Fruit fly (Drosophila melanogaster) whole organism, embryonic: ENCODE data around the gene Sf3b6.

ENCODE experiments used
- Abd-B ChIP-seq: fragments of 200-800 bp; sonication (Bioruptor generic); optimal IDR thresholded peaks from 2 replicates; lab custom pipeline; 2018; ENCODE audit warnings: missing biosample characterization, mild to moderate bottlenecking, missing genetic modification characterization, moderate library complexity
- B-H2 ChIP-seq: fragments of 200-800 bp; sonication (Bioruptor generic); optimal IDR thresholded peaks from 2 replicates; lab custom pipeline; 2018; ENCODE audit warnings: missing biosample characterization, mild to moderate bottlenecking, missing genetic modification characterization
- CG10274 ChIP-seq: fragments of 200-800 bp; sonication (Bioruptor generic); optimal IDR thresholded peaks from 3 replicates; lab custom pipeline; 2017; ENCODE audit warnings: missing biosample characterization, mild to moderate bottlenecking, missing genetic modification characterization
- CG10543 ChIP-seq: fragments of 200-800 bp; sonication (Bioruptor generic); optimal IDR thresholded peaks from 3 replicates; lab custom pipeline; 2017; ENCODE audit warnings: missing biosample characterization, mild to moderate bottlenecking, missing genetic modification characterization, moderate library complexity
- CG11085 ChIP-seq: fragments of 200-800 bp; sonication (Bioruptor generic); IDR thresholded peaks from 2 replicates; pipeline ENCODE4 v1.3.6; 2022; ENCODE audit warnings: missing biosample characterization, missing genetic modification characterization
- CG11695 ChIP-seq: fragments of 200-800 bp; sonication (Bioruptor generic); IDR thresholded peaks from 3 replicates; pipeline ENCODE4 v1.3.6; 2022; ENCODE audit warnings: missing biosample characterization, missing genetic modification characterization
- CG17328 ChIP-seq: fragments of 200-800 bp; sonication (Bioruptor generic); IDR thresholded peaks from 2 replicates; pipeline ENCODE4 v1.3.6; 2022; ENCODE audit warnings: missing biosample characterization, missing genetic modification characterization
- CG18764 ChIP-seq: fragments of 200-800 bp; sonication (Bioruptor generic); optimal IDR thresholded peaks from 3 replicates; lab custom pipeline; 2016; ENCODE audit warnings: missing biosample characterization, missing genetic modification characterization
- CG2875 ChIP-seq: fragments of 200-800 bp; sonication (Bioruptor generic); optimal IDR thresholded peaks from 2 replicates; lab custom pipeline; 2017; ENCODE audit warnings: missing biosample characterization, mild to moderate bottlenecking, missing genetic modification characterization, missing genetic modification reagents
- CG34376 ChIP-seq: fragments of 200-800 bp; sonication (Bioruptor generic); optimal IDR thresholded peaks from 2 replicates; lab custom pipeline; 2018; ENCODE audit warnings: missing biosample characterization, mild to moderate bottlenecking, missing genetic modification characterization
- CG4617 ChIP-seq: fragments of 200-800 bp; sonication (Bioruptor generic); optimal IDR thresholded peaks from 3 replicates; lab custom pipeline; 2016; ENCODE audit warnings: missing biosample characterization, missing genetic modification characterization, borderline replicate concordance
- CG4730 ChIP-seq: fragments of 200-800 bp; sonication (Bioruptor generic); IDR thresholded peaks from 2 replicates; pipeline ENCODE4 v1.3.6; 2022; ENCODE audit warnings: missing biosample characterization, missing genetic modification characterization
- CG5953 ChIP-seq: fragments of 200-800 bp; sonication (Bioruptor generic); IDR thresholded peaks from 2 replicates; pipeline ENCODE4 v1.3.6; 2022; ENCODE audit warnings: missing biosample characterization, missing genetic modification characterization
- CG9215 ChIP-seq: fragments of 200-800 bp; sonication (Bioruptor generic); IDR thresholded peaks from 2 replicates; pipeline ENCODE4 v1.3.6; 2022; ENCODE audit warnings: missing biosample characterization, missing genetic modification characterization
- CG9609 ChIP-seq: fragments of 200-800 bp; sonication (Bioruptor generic); optimal IDR thresholded peaks from 3 replicates; lab custom pipeline; 2016; ENCODE audit warnings: missing biosample characterization, missing genetic modification characterization
- Dip2 ChIP-seq: fragments of 200-800 bp; sonication (Bioruptor generic); IDR thresholded peaks from 2 replicates; pipeline ENCODE4 v1.3.6; 2022; ENCODE audit warnings: missing biosample characterization, missing genetic modification characterization
- Doc2 ChIP-seq: fragments of 200-800 bp; sonication (Bioruptor generic); IDR thresholded peaks from 2 replicates; pipeline ENCODE4 v1.3.6; 2022; ENCODE audit warnings: missing biosample characterization, missing genetic modification characterization
- E2f2 ChIP-seq: fragments of 200-800 bp; sonication (Bioruptor generic); IDR thresholded peaks from 2 replicates; pipeline ENCODE4 v1.3.6; 2022; ENCODE audit warnings: missing biosample characterization, missing genetic modification characterization
- Gug ChIP-seq: fragments of 200-800 bp; sonication (Bioruptor generic); IDR thresholded peaks from 4 replicates; pipeline ENCODE4 v1.3.6; 2022; ENCODE audit warnings: missing biosample characterization, missing genetic modification characterization
- H2.0 ChIP-seq: fragments of 200-800 bp; sonication (Bioruptor generic); IDR thresholded peaks from 2 replicates; pipeline ENCODE4 v1.3.6; 2022; ENCODE audit warnings: missing biosample characterization, missing genetic modification characterization
- Hmx ChIP-seq: fragments of 200-800 bp; sonication (Bioruptor generic); optimal IDR thresholded peaks from 2 replicates; lab custom pipeline; 2016; ENCODE audit warnings: missing biosample characterization, missing genetic modification characterization
- Hr3 ChIP-seq: fragments of 200-800 bp; sonication (Bioruptor generic); optimal IDR thresholded peaks from 3 replicates; lab custom pipeline; 2016; ENCODE audit warnings: missing biosample characterization, missing genetic modification characterization
- Mad ChIP-seq: fragments of 200-800 bp; sonication (Bioruptor generic); optimal IDR thresholded peaks from 2 replicates; lab custom pipeline; 2016; ENCODE audit warnings: missing biosample characterization, missing genetic modification characterization
- Med ChIP-seq: fragments of 200-800 bp; sonication (Bioruptor generic); peaks from one replicate; lab custom pipeline; 2016; ENCODE audit warnings: missing biosample characterization, missing genetic modification characterization, mild to moderate bottlenecking, inconsistent platforms, moderate library complexity
- Myb ChIP-seq: fragments of 200-800 bp; sonication (Bioruptor generic); optimal IDR thresholded peaks from 2 replicates; lab custom pipeline; 2016; ENCODE audit warnings: missing biosample characterization, missing genetic modification characterization
- NK7.1 ChIP-seq: fragments of 200-800 bp; sonication (Bioruptor generic); optimal IDR thresholded peaks from 3 replicates; lab custom pipeline; 2016; ENCODE audit warnings: missing biosample characterization, missing genetic modification characterization
- Sin3A ChIP-seq: fragments of >200 bp; optimal IDR thresholded peaks from 2 replicates; lab custom pipeline; 2018
- Sox100B ChIP-seq: fragments of 200-800 bp; sonication (Bioruptor generic); optimal IDR thresholded peaks from 3 replicates; lab custom pipeline; 2018; ENCODE audit warnings: missing biosample characterization, mild to moderate bottlenecking, missing genetic modification characterization
- Spps ChIP-seq: fragments of 200-800 bp; sonication (Bioruptor generic); optimal IDR thresholded peaks from 2 replicates; lab custom pipeline; 2018; ENCODE audit warnings: missing biosample characterization, mild to moderate bottlenecking, missing genetic modification characterization
- Tbp ChIP-seq: fragments of >200 bp; optimal IDR thresholded peaks from 2 replicates; lab custom pipeline; 2018; ENCODE audit warnings: missing biosample characterization, missing genetic modification characterization
- Vsx1 ChIP-seq: fragments of 200-800 bp; sonication (Bioruptor generic); optimal IDR thresholded peaks from 2 replicates; lab custom pipeline; 2017; ENCODE audit warnings: missing biosample characterization, mild to moderate bottlenecking, missing genetic modification characterization, missing genetic modification reagents
- ab ChIP-seq: fragments of 200-800 bp; sonication (Bioruptor generic); optimal IDR thresholded peaks from 2 replicates; lab custom pipeline; 2016; ENCODE audit warnings: missing biosample characterization, missing genetic modification characterization
- ase ChIP-seq: fragments of 200-800 bp; sonication (Bioruptor generic); IDR thresholded peaks from 3 replicates; pipeline ENCODE4 v1.3.6; 2022; ENCODE audit warnings: missing biosample characterization, missing genetic modification characterization
- crp ChIP-seq, 2 experiments: fragments of 200-800 bp; sonication (Bioruptor generic); optimal IDR thresholded peaks; 2 replicates in 1 of 2; 3 replicates in 1 of 2; lab custom pipeline; 2017; ENCODE audit warnings: missing biosample characterization in 2 of 2, missing genetic modification characterization in 2 of 2, mild to moderate bottlenecking in 1 of 2, moderate library complexity in 1 of 2
- emc ChIP-seq: fragments of 200-800 bp; sonication (Bioruptor generic); optimal IDR thresholded peaks from 2 replicates; lab custom pipeline; 2016; ENCODE audit warnings: missing biosample characterization, missing genetic modification characterization
- fu2 ChIP-seq: fragments of 200-800 bp; sonication (Bioruptor generic); optimal IDR thresholded peaks from 2 replicates; lab custom pipeline; 2016; ENCODE audit warnings: missing biosample characterization, missing genetic modification characterization
- grau ChIP-seq: fragments of 200-800 bp; optimal IDR thresholded peaks from 3 replicates; lab custom pipeline; 2019; ENCODE audit warnings: missing biosample characterization, mild to moderate bottlenecking, missing genetic modification characterization, moderate library complexity
- h ChIP-seq: fragments of >200 bp; optimal IDR thresholded peaks from 2 replicates; lab custom pipeline; 2017
- hth ChIP-seq: fragments of >200 bp; optimal IDR thresholded peaks from 2 replicates; lab custom pipeline; 2017; ENCODE audit warnings: inconsistent platforms
- ind ChIP-seq: fragments of 200-800 bp; sonication (Bioruptor generic); optimal IDR thresholded peaks from 3 replicates; lab custom pipeline; 2016; ENCODE audit warnings: missing biosample characterization, missing genetic modification characterization
- jigr1 ChIP-seq: fragments of 200-800 bp; sonication (Bioruptor generic); IDR thresholded peaks from 3 replicates; pipeline ENCODE4 v1.3.6; 2022; ENCODE audit warnings: missing biosample characterization, missing genetic modification characterization
- jing ChIP-seq: fragments of 200-800 bp; sonication (Bioruptor generic); optimal IDR thresholded peaks from 2 replicates; lab custom pipeline; 2018; ENCODE audit warnings: missing biosample characterization, mild to moderate bottlenecking, missing genetic modification characterization
- oc ChIP-seq: fragments of 200-800 bp; sonication (Bioruptor generic); optimal IDR thresholded peaks from 2 replicates; lab custom pipeline; 2018; ENCODE audit warnings: missing biosample characterization, mild to moderate bottlenecking, missing genetic modification characterization, moderate library complexity
- org-1 ChIP-seq: fragments of 200-800 bp; sonication (Bioruptor generic); optimal IDR thresholded peaks from 2 replicates; lab custom pipeline; 2017; ENCODE audit warnings: missing biosample characterization, missing genetic modification characterization
- pfk ChIP-seq: fragments of 200-800 bp; sonication (Bioruptor generic); optimal IDR thresholded peaks from 2 replicates; lab custom pipeline; 2018; ENCODE audit warnings: missing biosample characterization, mild to moderate bottlenecking, missing genetic modification characterization, moderate library complexity
- phol ChIP-seq: fragments of 200-800 bp; sonication (Bioruptor generic); optimal IDR thresholded peaks from 3 replicates; lab custom pipeline; 2018; ENCODE audit warnings: missing biosample characterization, mild to moderate bottlenecking, missing genetic modification characterization, moderate library complexity
- run ChIP-seq: fragments of 200-800 bp; sonication (Bioruptor generic); optimal IDR thresholded peaks from 3 replicates; lab custom pipeline; 2018; ENCODE audit warnings: missing biosample characterization, mild to moderate bottlenecking, missing genetic modification characterization
- schlank ChIP-seq: fragments of 200-800 bp; sonication (Bioruptor generic); optimal IDR thresholded peaks from 2 replicates; lab custom pipeline; 2018; ENCODE audit warnings: missing biosample characterization, mild to moderate bottlenecking, missing genetic modification characterization
- ssp ChIP-seq: fragments of 200-800 bp; sonication (Bioruptor generic); IDR thresholded peaks from 2 replicates; pipeline ENCODE4 v1.3.6; 2022; ENCODE audit warnings: missing biosample characterization, missing genetic modification characterization
- toy ChIP-seq: fragments of 200-800 bp; sonication (Bioruptor generic); IDR thresholded peaks from 2 replicates; pipeline ENCODE4 v1.3.6; 2022; ENCODE audit warnings: missing biosample characterization, missing genetic modification characterization
- wek ChIP-seq: fragments of 200-800 bp; sonication (Bioruptor generic); optimal IDR thresholded peaks from 3 replicates; lab custom pipeline; 2018; ENCODE audit warnings: missing biosample characterization, mild to moderate bottlenecking, missing genetic modification characterization, moderate library complexity
- z ChIP-seq: fragments of 200-800 bp; sonication (Bioruptor generic); IDR thresholded peaks from 3 replicates; pipeline ENCODE4 v1.3.6; 2022; ENCODE audit warnings: missing biosample characterization, missing genetic modification characterization

The Sf3b6 gene

DNA sequence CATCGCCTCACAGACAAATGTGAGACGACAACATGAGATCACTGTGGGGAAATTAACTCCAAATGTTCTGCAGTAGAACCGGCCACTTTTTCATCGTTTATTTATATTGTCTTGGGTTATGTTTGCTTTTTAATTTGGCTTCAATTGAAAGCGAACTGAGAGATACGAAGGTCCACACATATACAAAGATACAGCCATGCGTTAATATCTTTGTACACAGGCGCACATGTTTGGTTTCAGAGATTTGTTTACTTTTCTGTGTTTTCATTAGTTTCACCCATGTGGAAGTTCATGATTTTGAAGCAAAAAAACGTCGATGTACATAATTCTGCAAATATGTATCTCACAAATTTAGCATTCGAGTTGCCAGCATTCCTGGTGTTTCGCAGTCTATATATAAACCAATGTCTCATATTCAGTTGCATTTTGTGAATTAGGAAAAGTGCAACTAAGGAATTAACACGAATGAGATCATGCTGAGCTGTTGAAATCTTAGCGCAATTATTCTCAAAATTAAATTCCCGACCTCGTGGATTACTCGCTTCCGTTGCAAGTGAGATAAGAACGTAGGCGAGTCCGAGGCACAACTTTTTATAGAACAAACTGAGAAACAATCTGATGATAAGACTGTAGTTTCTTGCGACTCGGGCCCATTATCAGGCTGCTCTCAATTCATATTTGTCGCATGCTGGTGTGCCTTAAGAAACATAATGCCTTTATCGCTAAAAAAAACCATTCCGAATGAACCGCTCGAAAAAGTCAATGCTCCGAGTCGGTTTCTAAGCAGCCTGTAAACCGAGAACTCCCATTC lies 23.2 kb upstream of the Sf3b6 start (continued):
- no peak for TF ChIP-seq oc (tag; lab: Kevin White, UChicago)
- no peak for TF ChIP-seq Vsx1 (GFP tag; lab: Kevin White, UChicago)
- no peak for TF ChIP-seq ase
- no peak for TF ChIP-seq CG5953 (GFP tag; lab: Robert Waterston, UW)
- peak; percentile 52 for TF ChIP-seq org-1 (GFP tag; lab: Kevin White, UChicago)
- no peak for TF ChIP-seq Myb (GFP tag; lab: Kevin White, UChicago)
- TF ChIP-seq run (tag; lab: Kevin White, UChicago): peak; percentile 46
- TF ChIP-seq Sin3A (lab: Kevin White, UChicago): no peak
- TF ChIP-seq CG4617 (GFP tag; lab: Kevin White, UChicago): no peak
- TF ChIP-seq NK7.1 (GFP tag; lab: Kevin White, UChicago): no peak
- no peak for TF ChIP-seq emc
- no peak for TF ChIP-seq ind (GFP tag; lab: Kevin White, UChicago)
- no peak for TF ChIP-seq Doc2 (GFP tag; lab: Robert Waterston, UW)
- no peak for TF ChIP-seq jigr1 (GFP tag; lab: Robert Waterston, UW)
- no peak for TF ChIP-seq Abd-B (GFP tag; lab: Kevin White, UChicago)
- peak; percentile 13 for TF ChIP-seq CG10274
- TF ChIP-seq CG17328 (GFP tag; lab: Robert Waterston, UW): no peak
- TF ChIP-seq B-H2: no peak
- no peak for TF ChIP-seq Sox100B (GFP tag; lab: Kevin White, UChicago)
- TF ChIP-seq CG4730 (GFP tag; lab: Robert Waterston, UW): no peak
- no peak for TF ChIP-seq CG10543 (GFP tag; lab: Kevin White, UChicago)
- peak; percentile 28 for TF ChIP-seq schlank (tag; lab: Kevin White, UChicago)
- no peak for TF ChIP-seq Spps
- TF ChIP-seq Mad (GFP tag; lab: Kevin White, UChicago): no peak
- no peak for TF ChIP-seq z (GFP tag; lab: Robert Waterston, UW)
- no peak for TF ChIP-seq crp (GFP tag; optimal IDR thresholded peaks at IDR 0.05; lab: Kevin White, UChicago)
- no peak for TF ChIP-seq Hmx (GFP tag; lab: Kevin White, UChicago)
- no peak for TF ChIP-seq Gug (GFP tag; lab: Robert Waterston, UW)
- TF ChIP-seq CG9609 (GFP tag; lab: Kevin White, UChicago): no peak
- no peak for TF ChIP-seq ab (GFP tag; lab: Kevin White, UChicago)
- no peak for TF ChIP-seq jing (GFP tag; lab: Kevin White, UChicago)
- no peak for TF ChIP-seq Hr3 (GFP tag; lab: Kevin White, UChicago)
- TF ChIP-seq Tbp (GFP tag; lab: Kevin White, UChicago): no peak
- TF ChIP-seq Med: peak; percentile 85
- TF ChIP-seq H2.0 (GFP tag; lab: Robert Waterston, UW): no peak
- TF ChIP-seq Dip2 (GFP tag; lab: Robert Waterston, UW): no peak
- no peak for TF ChIP-seq fu2 (GFP tag; lab: Kevin White, UChicago)
- no peak for TF ChIP-seq hth
- no peak for TF ChIP-seq grau (tag; lab: Kevin White, UChicago)
- TF ChIP-seq CG18764 (GFP tag; lab: Kevin White, UChicago): peak; percentile 30
- TF ChIP-seq pfk (GFP tag; lab: Kevin White, UChicago): peak; percentile 67
- peak; percentile 73 for TF ChIP-seq wek
- TF ChIP-seq CG11085: no peak
- no peak for TF ChIP-seq h (lab: Kevin White, UChicago)
- TF ChIP-seq CG34376 (GFP tag; lab: Kevin White, UChicago): peak; percentile 85
- TF ChIP-seq toy (GFP tag; lab: Robert Waterston, UW): no peak
- TF ChIP-seq CG2875: peak; percentile 47
- no peak for TF ChIP-seq ssp (GFP tag; lab: Robert Waterston, UW)
- no peak for TF ChIP-seq CG11695 (GFP tag; lab: Robert Waterston, UW)
- TF ChIP-seq phol (tag; lab: Kevin White, UChicago): no peak
- TF ChIP-seq E2f2 (GFP tag; lab: Robert Waterston, UW): no peak; the same call in 1 of the 2 replicates
- no peak for TF ChIP-seq CG9215 (GFP tag; lab: Robert Waterston, UW)
